Worm (Caenorhabditis elegans): ENCODE results near the gene R05G6.1.

The R05G6.1 gene

ce11 chrIV:7488457-7488783, 44.0 kb upstream of the R05G6.1 start (continued):
- TF ChIP-seq ccch-3 (GFP tag; optimal IDR thresholded peaks at IDR 0.05) (no peak), ceh-100 (GFP tag; IDR thresholded peaks at IDR 0.05) (no peak; the same call in 1 of the 2 replicates), him-1 (tag; optimal IDR thresholded peaks at IDR 0.05) (no peak), B0336.3 (GFP tag; IDR thresholded peaks at IDR 0.05) (peak; percentile 84), aptf-3 (GFP tag; IDR thresholded peaks at IDR 0.05) (no peak; the same call in 1 of the 2 replicates), ceh-79 (tag; optimal IDR thresholded peaks at IDR 0.05) (no peak), attf-6 (GFP tag; IDR thresholded peaks at IDR 0.05) (peak; percentile 63), B0261.1 (tag; optimal IDR thresholded peaks at IDR 0.05) (no peak), mes-4 (tag; optimal IDR thresholded peaks at IDR 0.05) (no peak), zim-3 (tag; optimal IDR thresholded peaks at IDR 0.05) (no peak), tlf-1 (GFP tag; optimal IDR thresholded peaks at IDR 0.05) (peak; percentile 51), unc-130 (GFP tag; optimal IDR thresholded peaks at IDR 0.05) (no peak), hmg-1.2 (GFP tag; IDR thresholded peaks at IDR 0.05) (no peak), pbrm-1 (GFP tag; IDR thresholded peaks at IDR 0.05) (no peak), dox-1 (GFP tag; IDR thresholded peaks at IDR 0.05) (no peak), F33H1.4 (GFP tag; IDR thresholded peaks at IDR 0.05) (no peak), madf-6 (GFP tag; IDR thresholded peaks at IDR 0.05) (peak; percentile 63), B0035.1 (tag; optimal IDR thresholded peaks at IDR 0.05) (no peak), hlh-12 (tag; optimal IDR thresholded peaks at IDR 0.05) (no peak), mcd-1 (GFP tag; IDR thresholded peaks at IDR 0.05) (no peak; the same call in 1 of the 2 replicates), Y53G8AR.9 (GFP tag; conservative IDR thresholded peaks at IDR 0.05) (peak; percentile 85), hrde-1 (tag; optimal IDR thresholded peaks at IDR 0.05; ENCODE audit: borderline replicate concordance) (peak; percentile 91), F39B2.1 (GFP tag; IDR thresholded peaks at IDR 0.05) (peak; percentile 13; the same call in 1 of the 2 replicates), tbp1 (GFP tag; optimal IDR thresholded peaks at IDR 0.05) (peak; percentile 34), Y56A3A.18 (GFP tag; IDR thresholded peaks at IDR 0.05) (no peak), ceh-58 (GFP tag; IDR thresholded peaks at IDR 0.05) (no peak), Y67H2A.10 (GFP tag; conservative IDR thresholded peaks at IDR 0.05) (no peak), mel-28 (tag; optimal IDR thresholded peaks at IDR 0.05; ENCODE audit: borderline replicate concordance) (no peak)

- TF ChIP-seq chd-7 (tag; optimal IDR thresholded peaks at IDR 0.05) (no peak), hlh-12 (tag; optimal IDR thresholded peaks at IDR 0.05) (no peak), hmg-1.2 (GFP tag; IDR thresholded peaks at IDR 0.05) (no peak), dpl-1 (GFP tag; optimal IDR thresholded peaks at IDR 0.05) (no peak), let-526 (GFP tag; IDR thresholded peaks at IDR 0.05) (no peak), attf-6 (GFP tag; IDR thresholded peaks at IDR 0.05) (no peak), tbx-9 (tag; optimal IDR thresholded peaks at IDR 0.05; ENCODE audit: borderline replicate concordance) (no peak), mes-4 (tag; optimal IDR thresholded peaks at IDR 0.05) (no peak), zim-3 (tag; optimal IDR thresholded peaks at IDR 0.05) (no peak)
These were observed 41.0 kb upstream of the R05G6.1 start, which contains the start of gene F55G1.1 for ce11 chrIV:7491464-7491863. Gene F55G1.1 (plus strand): TSS chrIV:7491764.

ce11 chrIV:7497205-7497604, 35.3 kb upstream of the R05G6.1 start:
- TF ChIP-seq B0035.1 (tag; optimal IDR thresholded peaks at IDR 0.05), result no peak
- TF ChIP-seq nhr-80 (tag; optimal IDR thresholded peaks at IDR 0.05), result peak; percentile 86

- TF ChIP-seq let-526 (GFP tag; IDR thresholded peaks at IDR 0.05) (no peak), K12H6.12 (tag; optimal IDR thresholded peaks at IDR 0.05) (no peak)
These were observed 34.7 kb upstream of the R05G6.1 start, which contains the start of gene egas-4 for ce11 chrIV:7497750-7498149. Gene egas-4 (minus strand): TSS chrIV:7497850.
